Worm (Caenorhabditis elegans): ENCODE data around the gene srh-27.

ce11 chrII:12480811-12481210 lies 32.5 kb downstream of the srh-27 start, which contains the start of gene arrd-9:
- TF ChIP-seq W03F9.2 (tag; optimal IDR thresholded peaks at IDR 0.05): no peak
- no peak for TF ChIP-seq him-1 (tag; optimal IDR thresholded peaks at IDR 0.05)
